Worm (Caenorhabditis elegans): ENCODE results near the gene F40G12.6.

DNA sequence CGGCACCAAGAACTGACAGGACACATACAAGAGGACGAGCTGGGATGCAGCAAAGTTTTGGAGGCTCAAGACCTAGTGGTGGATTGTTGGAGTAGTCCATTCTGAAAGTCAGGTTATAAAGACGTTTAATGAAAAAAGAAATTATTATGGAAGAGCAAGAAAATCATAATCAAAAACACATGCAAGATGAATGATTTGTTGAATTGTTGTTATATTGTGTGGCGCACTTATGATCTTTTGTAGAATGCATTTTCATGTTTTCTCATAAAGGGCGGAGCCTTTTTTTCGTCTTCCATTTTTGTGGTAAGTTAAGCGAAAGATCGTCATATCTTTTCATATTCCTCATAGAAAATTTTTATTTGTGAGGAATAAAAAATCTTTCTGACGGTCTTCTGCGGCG is 43.6 kb upstream of the F40G12.6 start, which contains the start of gene F47B8.2:
- TF ChIP-seq ama-1 (optimal IDR thresholded peaks at IDR 0.05): no peak
- no peak for TF ChIP-seq hnd-1 (tag; optimal IDR thresholded peaks at IDR 0.05)
- no peak for TF ChIP-seq scrt-1 (GFP tag; IDR thresholded peaks at IDR 0.05)
- no peak for TF ChIP-seq hmbx-1 (tag; optimal IDR thresholded peaks at IDR 0.05)
- TF ChIP-seq B0310.2 (tag; optimal IDR thresholded peaks at IDR 0.05): no peak
- TF ChIP-seq flt-1 (GFP tag; IDR thresholded peaks at IDR 0.05): no peak
- TF ChIP-seq aly-1 (tag; optimal IDR thresholded peaks at IDR 0.05): no peak
- no peak for TF ChIP-seq tbx-11 (GFP tag; IDR thresholded peaks at IDR 0.05)
- TF ChIP-seq ets-7 (tag; optimal IDR thresholded peaks at IDR 0.05): no peak
- no peak for TF ChIP-seq tra-4 (tag; optimal IDR thresholded peaks at IDR 0.05)
- TF ChIP-seq ceh-36 (tag; optimal IDR thresholded peaks at IDR 0.05): no peak
- TF ChIP-seq pes-1 (GFP tag; IDR thresholded peaks at IDR 0.05): no peak
- TF ChIP-seq ceh-13 (GFP tag; optimal IDR thresholded peaks at IDR 0.05): no peak
